Worm (Caenorhabditis elegans): Measurements from ENCODE around the gene F10A3.11.

- no peak for TF ChIP-seq dmd-4 (tag; optimal IDR thresholded peaks at IDR 0.05; ENCODE audit: borderline replicate concordance)
- no peak for TF ChIP-seq pax-1 (tag; optimal IDR thresholded peaks at IDR 0.05)
- no peak for TF ChIP-seq pros-1 (tag; optimal IDR thresholded peaks at IDR 0.05)
- TF ChIP-seq ceh-6 (GFP tag; optimal IDR thresholded peaks at IDR 0.05): no peak
- no peak for TF ChIP-seq ref-2 (tag; optimal IDR thresholded peaks at IDR 0.05)
- TF ChIP-seq lin-11 (tag; optimal IDR thresholded peaks at IDR 0.05): no peak
These were observed 19.4 kb upstream of the F10A3.11 start, which contains the start of gene fbxa-88 for ce11 chrV:16143066-16143581.
